Fruit fly (Drosophila melanogaster) whole organism, embryonic: ENCODE measurements around the gene Hr38.

Source experiments
- Adf1 ChIP-seq: fragments of 200-800 bp; sonication (Bioruptor generic); IDR thresholded peaks from 2 replicates; pipeline ENCODE4 v1.3.6; 2022; ENCODE audit warnings: missing biosample characterization, missing genetic modification characterization
- Aef1 ChIP-seq: fragments of 200-800 bp; sonication (Bioruptor generic); IDR thresholded peaks from 3 replicates; pipeline ENCODE4 v1.3.6; 2022; ENCODE audit warnings: missing biosample characterization, missing genetic modification characterization
- CG10979 ChIP-seq: fragments of 200-800 bp; sonication (Bioruptor generic); optimal IDR thresholded peaks from 2 replicates; lab custom pipeline; 2018; ENCODE audit warnings: missing biosample characterization, mild to moderate bottlenecking, missing genetic modification characterization, moderate library complexity
- CG11504 ChIP-seq: fragments of 200-800 bp; sonication (Bioruptor generic); optimal IDR thresholded peaks from 3 replicates; lab custom pipeline; 2019; ENCODE audit warnings: missing biosample characterization, mild to moderate bottlenecking, missing genetic modification characterization, moderate library complexity
- CG12071 ChIP-seq: fragments of 200-800 bp; sonication (Bioruptor generic); optimal IDR thresholded peaks from 3 replicates; lab custom pipeline; 2018; ENCODE audit warnings: missing biosample characterization, mild to moderate bottlenecking, missing genetic modification characterization
- CG14965 ChIP-seq: fragments of 200-800 bp; sonication (Bioruptor generic); optimal IDR thresholded peaks from 2 replicates; lab custom pipeline; 2016; ENCODE audit warnings: missing biosample characterization, missing genetic modification characterization, borderline replicate concordance
- CG15269 ChIP-seq: fragments of 200-800 bp; sonication (Bioruptor generic); optimal IDR thresholded peaks from 2 replicates; lab custom pipeline; 2018; ENCODE audit warnings: missing biosample characterization, mild to moderate bottlenecking, missing genetic modification characterization, moderate library complexity
- CG17361 ChIP-seq: fragments of 200-800 bp; sonication (Bioruptor generic); IDR thresholded peaks from 3 replicates; pipeline ENCODE4 v1.3.6; 2022; ENCODE audit warnings: missing biosample characterization, missing genetic modification characterization
- CG18011 ChIP-seq: fragments of 200-800 bp; sonication (Bioruptor generic); optimal IDR thresholded peaks from 2 replicates; lab custom pipeline; 2017; ENCODE audit warnings: missing biosample characterization, missing genetic modification characterization, mild to moderate bottlenecking, moderate library complexity, missing genotype
- CG1832 ChIP-seq: fragments of 200-800 bp; sonication (Bioruptor generic); optimal IDR thresholded peaks from 2 replicates; lab custom pipeline; 2017; ENCODE audit warnings: missing biosample characterization, mild to moderate bottlenecking, missing genetic modification characterization, inconsistent platforms
- CG2875 ChIP-seq: fragments of 200-800 bp; sonication (Bioruptor generic); optimal IDR thresholded peaks from 2 replicates; lab custom pipeline; 2017; ENCODE audit warnings: missing biosample characterization, mild to moderate bottlenecking, missing genetic modification characterization, missing genetic modification reagents
- CG30020 ChIP-seq: fragments of 200-800 bp; optimal IDR thresholded peaks from 2 replicates; lab custom pipeline; 2019; ENCODE audit warnings: missing biosample characterization, mild to moderate bottlenecking, missing genetic modification characterization, moderate library complexity
- CG30431 ChIP-seq: fragments of 200-800 bp; sonication (Bioruptor generic); optimal IDR thresholded peaks from 2 replicates; lab custom pipeline; 2017; ENCODE audit warnings: missing biosample characterization, missing genetic modification characterization
- CG34422 ChIP-seq: fragments of 200-800 bp; sonication (Bioruptor generic); IDR thresholded peaks from 3 replicates; pipeline ENCODE4 v1.3.6; 2022; ENCODE audit warnings: missing biosample characterization, missing genetic modification characterization
- CG4424 ChIP-seq: fragments of 200-800 bp; sonication (Bioruptor generic); optimal IDR thresholded peaks from 3 replicates; lab custom pipeline; 2016; ENCODE audit warnings: missing biosample characterization, missing genetic modification characterization
- CG4707 ChIP-seq: fragments of 200-800 bp; sonication (Bioruptor generic); optimal IDR thresholded peaks from 2 replicates; lab custom pipeline; 2018; ENCODE audit warnings: missing biosample characterization, mild to moderate bottlenecking, missing genetic modification characterization, moderate library complexity
- CG5180 ChIP-seq: fragments of 200-800 bp; sonication (Bioruptor generic); optimal IDR thresholded peaks from 3 replicates; lab custom pipeline; 2017; ENCODE audit warnings: missing biosample characterization, missing genetic modification characterization, mild to moderate bottlenecking, moderate library complexity, missing genetic modification reagents
- CG5953 ChIP-seq: fragments of 200-800 bp; sonication (Bioruptor generic); IDR thresholded peaks from 2 replicates; pipeline ENCODE4 v1.3.6; 2022; ENCODE audit warnings: missing biosample characterization, missing genetic modification characterization
- CG8388 ChIP-seq: fragments of 200-800 bp; sonication (Bioruptor generic); optimal IDR thresholded peaks from 2 replicates; lab custom pipeline; 2019; ENCODE audit warnings: missing biosample characterization, mild to moderate bottlenecking, missing genetic modification characterization, moderate library complexity
- CG8944 ChIP-seq: fragments of 200-800 bp; sonication (Bioruptor generic); optimal IDR thresholded peaks from 3 replicates; lab custom pipeline; 2016; ENCODE audit warnings: missing biosample characterization, missing genetic modification characterization
- CG9817 ChIP-seq: fragments of 200-800 bp; sonication (Bioruptor generic); optimal IDR thresholded peaks from 2 replicates; lab custom pipeline; 2018; ENCODE audit warnings: missing biosample characterization, mild to moderate bottlenecking, missing genetic modification characterization, moderate library complexity
- D19B ChIP-seq: fragments of 200-800 bp; sonication (Bioruptor generic); optimal IDR thresholded peaks from 2 replicates; lab custom pipeline; 2017; ENCODE audit warnings: missing biosample characterization, mild to moderate bottlenecking, missing genetic modification characterization
- Dbx ChIP-seq: fragments of 200-800 bp; sonication (Bioruptor generic); IDR thresholded peaks from 3 replicates; pipeline ENCODE4 v1.3.6; 2022; ENCODE audit warnings: missing biosample characterization, missing genetic modification characterization
- Hey ChIP-seq: fragments of 200-800 bp; sonication (Bioruptor generic); optimal IDR thresholded peaks from 3 replicates; lab custom pipeline; 2018; ENCODE audit warnings: missing biosample characterization, mild to moderate bottlenecking, missing genetic modification characterization
- Hr39 ChIP-seq: fragments of >200 bp; optimal IDR thresholded peaks from 2 replicates; lab custom pipeline; 2017
- Lim3 ChIP-seq: fragments of 200-800 bp; sonication (Bioruptor generic); IDR thresholded peaks from 2 replicates; pipeline ENCODE4 v1.3.6; 2022; ENCODE audit warnings: missing biosample characterization, missing genetic modification characterization
- Neu2 ChIP-seq: fragments of 200-800 bp; sonication (Bioruptor generic); optimal IDR thresholded peaks from 3 replicates; lab custom pipeline; 2016; ENCODE audit warnings: missing biosample characterization, missing genetic modification characterization, borderline replicate concordance
- Poxn ChIP-seq: fragments of 200-800 bp; sonication (Bioruptor generic); IDR thresholded peaks from 2 replicates; pipeline ENCODE4 v1.3.6; 2022; ENCODE audit warnings: missing biosample characterization, missing genetic modification characterization
- Sry-β ChIP-seq: fragments of 200-800 bp; sonication (Bioruptor generic); optimal IDR thresholded peaks from 2 replicates; lab custom pipeline; 2018; ENCODE audit warnings: missing biosample characterization, mild to moderate bottlenecking, missing genetic modification characterization, moderate library complexity
- Usf ChIP-seq: fragments of 200-800 bp; sonication (Bioruptor generic); optimal IDR thresholded peaks from 2 replicates; lab custom pipeline; 2017; ENCODE audit warnings: missing genotype, missing biosample characterization, missing genetic modification characterization
- al ChIP-seq: fragments of 200-800 bp; sonication (Bioruptor generic); IDR thresholded peaks from 2 replicates; pipeline ENCODE4 v1.3.6; 2022; ENCODE audit warnings: missing biosample characterization, missing genetic modification characterization
- az2 ChIP-seq: fragments of 200-800 bp; sonication (Bioruptor generic); optimal IDR thresholded peaks from 3 replicates; lab custom pipeline; 2016; ENCODE audit warnings: missing biosample characterization, missing genetic modification characterization
- btn ChIP-seq: fragments of 200-800 bp; sonication (Bioruptor generic); optimal IDR thresholded peaks from 2 replicates; lab custom pipeline; 2016; ENCODE audit warnings: missing biosample characterization, missing genetic modification characterization
- cas ChIP-seq: fragments of 200-800 bp; sonication (Bioruptor generic); IDR thresholded peaks from 2 replicates; pipeline ENCODE4 v1.3.6; 2022; ENCODE audit warnings: missing biosample characterization, missing genetic modification characterization
- crc ChIP-seq: fragments of 200-800 bp; sonication (Bioruptor generic); optimal IDR thresholded peaks from 2 replicates; lab custom pipeline; 2016; ENCODE audit warnings: missing biosample characterization, missing genetic modification characterization
- croc ChIP-seq: fragments of 200-800 bp; sonication (Bioruptor generic); conservative IDR thresholded peaks from 3 replicates; pipeline ENCODE4 v1.3.6; 2022; ENCODE audit warnings: missing biosample characterization, missing genetic modification characterization
- dmrt11E ChIP-seq: fragments of 200-800 bp; sonication (Bioruptor generic); optimal IDR thresholded peaks from 3 replicates; lab custom pipeline; 2018; ENCODE audit warnings: missing biosample characterization, mild to moderate bottlenecking, missing genetic modification characterization, moderate library complexity
- fd3F ChIP-seq: fragments of 200-800 bp; sonication (Bioruptor generic); optimal IDR thresholded peaks from 2 replicates; lab custom pipeline; 2018; ENCODE audit warnings: missing biosample characterization, mild to moderate bottlenecking, missing genetic modification characterization, moderate library complexity
- ftz-f1 ChIP-seq: fragments of 200-800 bp; sonication (Bioruptor generic); optimal IDR thresholded peaks from 2 replicates; lab custom pipeline; 2016; ENCODE audit warnings: missing biosample characterization, missing genetic modification characterization
- fu2 ChIP-seq: fragments of 200-800 bp; sonication (Bioruptor generic); optimal IDR thresholded peaks from 2 replicates; lab custom pipeline; 2016; ENCODE audit warnings: missing biosample characterization, missing genetic modification characterization
- gsb ChIP-seq: fragments of 200-800 bp; sonication (Bioruptor generic); IDR thresholded peaks from 2 replicates; pipeline ENCODE4 v1.3.6; 2022; ENCODE audit warnings: missing biosample characterization, missing genetic modification characterization
- inv ChIP-seq: fragments of 200-800 bp; sonication (Bioruptor generic); IDR thresholded peaks from 2 replicates; pipeline ENCODE4 v1.3.6; 2022; ENCODE audit warnings: missing biosample characterization, missing genetic modification characterization; ENCODE audit not compliant: partially characterized antibody
- peb ChIP-seq: fragments of 200-800 bp; sonication (Bioruptor generic); IDR thresholded peaks from 2 replicates; pipeline ENCODE4 v1.3.6; 2022; ENCODE audit warnings: missing biosample characterization, missing genetic modification characterization
- pho ChIP-seq: fragments of 200-800 bp; sonication (Bioruptor generic); optimal IDR thresholded peaks from 2 replicates; lab custom pipeline; 2016; ENCODE audit warnings: missing biosample characterization, missing genetic modification characterization
- rib ChIP-seq: fragments of 200-800 bp; sonication (Bioruptor generic); IDR thresholded peaks from 2 replicates; pipeline ENCODE4 v1.3.6; 2022; ENCODE audit warnings: missing biosample characterization, missing genetic modification characterization
- shn ChIP-seq: fragments of 200-800 bp; sonication (Bioruptor generic); optimal IDR thresholded peaks from 3 replicates; lab custom pipeline; 2016; ENCODE audit warnings: missing biosample characterization, missing genetic modification characterization
- slp2 ChIP-seq: fragments of 200-800 bp; sonication (Bioruptor generic); optimal IDR thresholded peaks from 2 replicates; lab custom pipeline; 2016; ENCODE audit warnings: missing biosample characterization, missing genetic modification characterization
- so ChIP-seq: fragments of 200-800 bp; sonication (Bioruptor generic); IDR thresholded peaks from 3 replicates; pipeline ENCODE4 v1.3.6; 2022; ENCODE audit warnings: missing biosample characterization, missing genetic modification characterization
- stwl ChIP-seq: fragments of 200-800 bp; sonication (Bioruptor generic); optimal IDR thresholded peaks from 3 replicates; lab custom pipeline; 2018; ENCODE audit warnings: missing biosample characterization, mild to moderate bottlenecking, missing genetic modification characterization, moderate library complexity
- tgo ChIP-seq: fragments of 200-800 bp; sonication (Bioruptor generic); IDR thresholded peaks from 3 replicates; pipeline ENCODE4 v1.3.6; 2022; ENCODE audit warnings: missing biosample characterization, missing genetic modification characterization
- trh ChIP-seq: fragments of 200-800 bp; sonication (Bioruptor generic); optimal IDR thresholded peaks from 2 replicates; lab custom pipeline; 2016; ENCODE audit warnings: missing biosample characterization, missing genetic modification characterization
- vfl ChIP-seq: fragments of 200-800 bp; sonication (Bioruptor generic); optimal IDR thresholded peaks from 2 replicates; lab custom pipeline; 2016; ENCODE audit warnings: missing biosample characterization, missing genetic modification characterization
- vvl ChIP-seq: fragments of 200-800 bp; sonication (Bioruptor generic); IDR thresholded peaks from 2 replicates; pipeline ENCODE4 v1.3.6; 2022; ENCODE audit warnings: missing biosample characterization, missing genetic modification characterization

Gene Hr38

DNA sequence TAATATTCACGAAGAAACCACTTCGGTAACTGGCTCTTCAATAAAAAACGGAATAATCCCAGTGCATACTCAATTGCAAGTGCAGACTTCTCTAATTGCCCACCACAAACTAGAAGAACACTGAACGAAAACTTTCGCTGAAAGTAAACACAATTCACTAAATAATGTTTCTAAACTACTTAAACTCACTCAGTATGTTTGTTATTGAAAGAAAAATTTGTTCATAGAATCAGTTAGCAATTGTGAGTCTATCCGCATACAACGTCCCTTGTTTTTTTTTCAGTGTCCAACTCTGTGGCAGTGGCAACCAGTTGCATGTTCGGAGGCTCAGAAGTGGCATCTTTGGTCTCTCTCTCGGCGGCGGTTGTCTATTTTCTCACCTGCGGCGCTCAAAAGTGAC lies 7.1 kb upstream of the Hr38 start (continued):
- TF ChIP-seq so (no peak), vfl (GFP tag; lab: Kevin White, UChicago) (no peak), CG14965 (GFP tag; lab: Kevin White, UChicago) (no peak), Aef1 (no peak), CG4424 (GFP tag; lab: Kevin White, UChicago) (peak; percentile 11), croc (GFP tag; lab: Robert Waterston, UW) (no peak), Lim3 (no peak), shn (GFP tag; lab: Kevin White, UChicago) (no peak), Adf1 (GFP tag; lab: Robert Waterston, UW) (no peak), dmrt11E (tag; lab: Kevin White, UChicago) (peak; percentile 49), cas (no peak), pho (no peak), CG34422 (GFP tag; lab: Robert Waterston, UW) (no peak), ftz-f1 (GFP tag; lab: Kevin White, UChicago) (no peak), fd3F (no peak), rib (GFP tag; lab: Robert Waterston, UW) (no peak), vvl (GFP tag; lab: Robert Waterston, UW) (0 out of 2 replicates have a peak, but pooled peaks have one; percentile 44), inv (GFP tag; lab: Robert Waterston, UW) (no peak), peb (GFP tag; lab: Robert Waterston, UW) (no peak), CG4707 (GFP tag; lab: Kevin White, UChicago) (no peak), Poxn (no peak), crc (no peak), D19B (GFP tag; lab: Kevin White, UChicago) (no peak), CG30020 (tag; lab: Kevin White, UChicago) (no peak), CG11504 (tag; lab: Kevin White, UChicago) (no peak), CG30431 (peak; percentile 13), CG5180 (GFP tag; lab: Kevin White, UChicago) (no peak), slp2 (GFP tag; lab: Kevin White, UChicago) (no peak), fu2 (no peak), CG5953 (GFP tag; lab: Robert Waterston, UW) (no peak), CG12071 (GFP tag; lab: Kevin White, UChicago) (no peak), CG8944 (no peak), CG8388 (GFP tag; lab: Kevin White, UChicago) (peak; percentile 32), CG15269 (tag; lab: Kevin White, UChicago) (no peak), CG2875 (GFP tag; lab: Kevin White, UChicago) (no peak), Neu2 (GFP tag; lab: Kevin White, UChicago) (no peak), CG18011 (no peak), Hey (tag; lab: Kevin White, UChicago) (no peak), Hr39 (lab: Kevin White, UChicago) (no peak), tgo (GFP tag; lab: Robert Waterston, UW) (no peak), trh (no peak), gsb (GFP tag; lab: Robert Waterston, UW) (no peak), Usf (no peak), stwl (no peak), CG17361 (GFP tag; lab: Robert Waterston, UW) (no peak), CG1832 (GFP tag; lab: Kevin White, UChicago) (no peak), btn (GFP tag; lab: Kevin White, UChicago) (no peak), CG10979 (peak; percentile 40), al (GFP tag; lab: Robert Waterston, UW) (no peak), Sry-β (GFP tag; lab: Kevin White, UChicago) (no peak), CG9817 (tag; lab: Kevin White, UChicago) (no peak), Dbx (no peak), az2 (GFP tag; lab: Kevin White, UChicago) (peak; percentile 16)
